Fruit fly (Drosophila melanogaster) whole organism, embryonic: ENCODE data around the gene CG14100.

Experiments
- Ada2b ChIP-seq: fragments of 200-800 bp; sonication (Bioruptor generic); IDR thresholded peaks from 2 replicates; pipeline ENCODE4 v1.3.6; 2022; ENCODE audit warnings: missing biosample characterization, missing genetic modification characterization
- Asciz ChIP-seq: fragments of 200-800 bp; sonication (Bioruptor generic); optimal IDR thresholded peaks from 2 replicates; lab custom pipeline; 2017; ENCODE audit warnings: missing biosample characterization, mild to moderate bottlenecking, missing genetic modification characterization, missing genetic modification reagents
- BtbVII ChIP-seq: fragments of 200-800 bp; sonication (Bioruptor generic); optimal IDR thresholded peaks from 3 replicates; lab custom pipeline; 2017; ENCODE audit warnings: missing biosample characterization, mild to moderate bottlenecking, missing genetic modification characterization
- CG10147 ChIP-seq: fragments of 200-800 bp; sonication (Bioruptor generic); optimal IDR thresholded peaks from 2 replicates; lab custom pipeline; 2019; ENCODE audit warnings: missing biosample characterization, mild to moderate bottlenecking, missing genetic modification characterization, moderate library complexity
- CG10267 ChIP-seq: fragments of 200-800 bp; sonication (Bioruptor generic); optimal IDR thresholded peaks from 2 replicates; lab custom pipeline; 2018; ENCODE audit warnings: missing biosample characterization, mild to moderate bottlenecking, missing genetic modification characterization, moderate library complexity
- CG11504 ChIP-seq: fragments of 200-800 bp; sonication (Bioruptor generic); optimal IDR thresholded peaks from 3 replicates; lab custom pipeline; 2019; ENCODE audit warnings: missing biosample characterization, mild to moderate bottlenecking, missing genetic modification characterization, moderate library complexity
- CG12155 ChIP-seq: fragments of 200-800 bp; sonication (Bioruptor generic); optimal IDR thresholded peaks from 3 replicates; lab custom pipeline; 2016; ENCODE audit warnings: missing biosample characterization, missing genetic modification characterization
- CG12744 ChIP-seq: fragments of 200-800 bp; sonication (Bioruptor generic); optimal IDR thresholded peaks from 2 replicates; lab custom pipeline; 2016; ENCODE audit warnings: missing biosample characterization, missing genetic modification characterization
- CG13296 ChIP-seq: fragments of 200-800 bp; sonication (Bioruptor generic); optimal IDR thresholded peaks from 3 replicates; lab custom pipeline; 2018; ENCODE audit warnings: missing biosample characterization, mild to moderate bottlenecking, missing genetic modification characterization
- CG15011 ChIP-seq: fragments of 200-800 bp; sonication (Bioruptor generic); optimal IDR thresholded peaks from 3 replicates; lab custom pipeline; 2018; ENCODE audit warnings: missing biosample characterization, mild to moderate bottlenecking, missing genetic modification characterization
- CG15514 ChIP-seq: fragments of 200-800 bp; sonication (Bioruptor generic); optimal IDR thresholded peaks from 3 replicates; lab custom pipeline; 2017; ENCODE audit warnings: missing biosample characterization, missing genetic modification characterization, mild to moderate bottlenecking, moderate library complexity, missing genetic modification reagents
- CG18262 ChIP-seq: fragments of 200-800 bp; optimal IDR thresholded peaks from 3 replicates; lab custom pipeline; 2019; ENCODE audit warnings: missing biosample characterization, mild to moderate bottlenecking, missing genetic modification characterization, moderate library complexity
- CG18599 ChIP-seq: fragments of 200-800 bp; sonication (Bioruptor generic); optimal IDR thresholded peaks from 3 replicates; lab custom pipeline; 2017; ENCODE audit warnings: missing biosample characterization, missing genetic modification characterization, mild to moderate bottlenecking, moderate library complexity, missing genetic modification reagents
- CG2129 ChIP-seq: fragments of 200-800 bp; sonication (Bioruptor generic); IDR thresholded peaks from 2 replicates; pipeline ENCODE4 v1.3.6; 2022; ENCODE audit warnings: missing biosample characterization, missing genetic modification characterization; ENCODE audit not compliant: partially characterized antibody
- CG2712 ChIP-seq: fragments of 200-800 bp; optimal IDR thresholded peaks from 3 replicates; lab custom pipeline; 2019; ENCODE audit warnings: missing biosample characterization, mild to moderate bottlenecking, missing genetic modification characterization, moderate library complexity
- CG32532 ChIP-seq: fragments of 200-800 bp; sonication (Bioruptor generic); IDR thresholded peaks from 2 replicates; pipeline ENCODE4 v1.3.6; 2022; ENCODE audit warnings: missing biosample characterization, missing genetic modification characterization
- CG34224 ChIP-seq: fragments of 200-800 bp; sonication (Bioruptor generic); IDR thresholded peaks from 3 replicates; pipeline ENCODE4 v1.3.6; 2022; ENCODE audit warnings: missing biosample characterization, missing genetic modification characterization; ENCODE audit not compliant: partially characterized antibody
- CG3995 ChIP-seq: fragments of 200-800 bp; sonication (Bioruptor generic); optimal IDR thresholded peaks from 3 replicates; lab custom pipeline; 2016; ENCODE audit warnings: missing biosample characterization, missing genetic modification characterization
- CG5245 ChIP-seq: fragments of 200-800 bp; sonication (Bioruptor generic); optimal IDR thresholded peaks from 3 replicates; lab custom pipeline; 2016; ENCODE audit warnings: missing biosample characterization, missing genetic modification characterization
- CG6272 ChIP-seq: fragments of 200-800 bp; sonication (Bioruptor generic); IDR thresholded peaks from 2 replicates; pipeline ENCODE4 v1.3.6; 2022; ENCODE audit warnings: missing biosample characterization, missing genetic modification characterization
- CG7786 ChIP-seq: fragments of 200-800 bp; sonication (Bioruptor generic); optimal IDR thresholded peaks from 2 replicates; lab custom pipeline; 2016; ENCODE audit warnings: missing biosample characterization, missing genetic modification characterization
- CG8478 ChIP-seq: fragments of >200 bp; optimal IDR thresholded peaks from 2 replicates; lab custom pipeline; 2018
- D19B ChIP-seq: fragments of 200-800 bp; sonication (Bioruptor generic); optimal IDR thresholded peaks from 2 replicates; lab custom pipeline; 2017; ENCODE audit warnings: missing biosample characterization, mild to moderate bottlenecking, missing genetic modification characterization
- Dip3 ChIP-seq: fragments of 200-800 bp; sonication (Bioruptor generic); optimal IDR thresholded peaks from 3 replicates; lab custom pipeline; 2016; ENCODE audit warnings: missing biosample characterization, missing genetic modification characterization
- Dll ChIP-seq: fragments of 200-800 bp; sonication (Bioruptor generic); IDR thresholded peaks from 4 replicates; pipeline ENCODE4 v1.3.6; 2022; ENCODE audit warnings: missing biosample characterization, missing genetic modification characterization; ENCODE audit not compliant: partially characterized antibody
- Fer3 ChIP-seq: fragments of 200-800 bp; sonication (Bioruptor generic); optimal IDR thresholded peaks from 2 replicates; lab custom pipeline; 2018; ENCODE audit warnings: missing biosample characterization, mild to moderate bottlenecking, missing genetic modification characterization, moderate library complexity
- GATAe ChIP-seq: fragments of 200-800 bp; sonication (Bioruptor generic); conservative IDR thresholded peaks from 2 replicates; pipeline ENCODE4 v1.3.6; 2022; ENCODE audit warnings: missing biosample characterization, missing genetic modification characterization
- Hr51 ChIP-seq, 2 experiments: fragments of 200-800 bp; sonication (Bioruptor generic); optimal IDR thresholded peaks; 2 replicates in 1 of 2; 3 replicates in 1 of 2; lab custom pipeline; 2016 to 2018; ENCODE audit warnings: missing biosample characterization in 2 of 2, missing genetic modification characterization in 2 of 2, mild to moderate bottlenecking in 1 of 2, moderate library complexity in 1 of 2
- Kr ChIP-seq: fragments of 200-800 bp; sonication (Bioruptor generic); optimal IDR thresholded peaks from 2 replicates; lab custom pipeline; 2017; ENCODE audit warnings: missing biosample characterization, mild to moderate bottlenecking, missing genetic modification characterization
- Med ChIP-seq: fragments of 200-800 bp; sonication (Bioruptor generic); peaks from one replicate; lab custom pipeline; 2016; ENCODE audit warnings: missing biosample characterization, missing genetic modification characterization, mild to moderate bottlenecking, inconsistent platforms, moderate library complexity
- NfI ChIP-seq: fragments of 200-800 bp; sonication (Bioruptor generic); optimal IDR thresholded peaks from 3 replicates; lab custom pipeline; 2018; ENCODE audit warnings: missing biosample characterization, mild to moderate bottlenecking, missing genetic modification characterization, moderate library complexity
- Scr ChIP-seq: fragments of 200-800 bp; sonication (Bioruptor generic); IDR thresholded peaks from 2 replicates; pipeline ENCODE4 v1.3.6; 2022; ENCODE audit warnings: missing biosample characterization, missing genetic modification characterization; ENCODE audit not compliant: partially characterized antibody
- Sox100B ChIP-seq: fragments of 200-800 bp; sonication (Bioruptor generic); optimal IDR thresholded peaks from 3 replicates; lab custom pipeline; 2018; ENCODE audit warnings: missing biosample characterization, mild to moderate bottlenecking, missing genetic modification characterization
- Sox102F ChIP-seq: fragments of 200-800 bp; sonication (Bioruptor generic); optimal IDR thresholded peaks from 2 replicates; lab custom pipeline; 2018; ENCODE audit warnings: missing biosample characterization, mild to moderate bottlenecking, missing genetic modification characterization, moderate library complexity
- Usf ChIP-seq: fragments of 200-800 bp; sonication (Bioruptor generic); optimal IDR thresholded peaks from 2 replicates; lab custom pipeline; 2017; ENCODE audit warnings: missing genotype, missing biosample characterization, missing genetic modification characterization
- ash1 ChIP-seq: fragments of 200-800 bp; sonication (Bioruptor generic); optimal IDR thresholded peaks from 2 replicates; lab custom pipeline; 2018; ENCODE audit warnings: missing biosample characterization, mild to moderate bottlenecking, missing genetic modification characterization
- crol ChIP-seq: fragments of 200-800 bp; sonication (Bioruptor generic); IDR thresholded peaks from 2 replicates; pipeline ENCODE4 v1.3.6; 2022; ENCODE audit warnings: missing biosample characterization, missing genetic modification characterization
- ems ChIP-seq: fragments of 200-800 bp; sonication (Bioruptor generic); optimal IDR thresholded peaks from 3 replicates; lab custom pipeline; 2016; ENCODE audit warnings: missing biosample characterization, missing genetic modification characterization
- grau ChIP-seq: fragments of 200-800 bp; optimal IDR thresholded peaks from 3 replicates; lab custom pipeline; 2019; ENCODE audit warnings: missing biosample characterization, mild to moderate bottlenecking, missing genetic modification characterization, moderate library complexity
- gro ChIP-seq: fragments of 200-800 bp; sonication (Bioruptor generic); optimal IDR thresholded peaks from 2 replicates; lab custom pipeline; 2016; ENCODE audit warnings: missing biosample characterization, missing genetic modification characterization
- lab ChIP-seq: fragments of 200-800 bp; sonication (Bioruptor generic); optimal IDR thresholded peaks from 3 replicates; lab custom pipeline; 2017; ENCODE audit warnings: missing biosample characterization, missing genetic modification characterization, mild to moderate bottlenecking, moderate library complexity, missing genetic modification reagents
- mam ChIP-seq: fragments of 200-800 bp; sonication (Bioruptor generic); optimal IDR thresholded peaks from 3 replicates; lab custom pipeline; 2016; ENCODE audit warnings: missing biosample characterization, missing genetic modification characterization
- pan ChIP-seq, 4 experiments: fragments of >200 bp in 3 of 4; fragments of 200-800 bp in 1 of 4; sonication (Bioruptor generic) in 1 of 4; optimal IDR thresholded peaks in 3 of 4; IDR thresholded peaks in 1 of 4; 2 replicates each; pipeline versions ENCODE4 v1.3.6 to Lab custom; 2017 to 2022; ENCODE audit warnings: missing biosample characterization in 2 of 4, missing genetic modification characterization in 2 of 4, mixed read lengths in 1 of 4
- pho ChIP-seq: fragments of 200-800 bp; sonication (Bioruptor generic); optimal IDR thresholded peaks from 2 replicates; lab custom pipeline; 2016; ENCODE audit warnings: missing biosample characterization, missing genetic modification characterization
- prd ChIP-seq, 3 experiments: fragments of >200 bp in 2 of 3; fragments of 200-800 bp in 1 of 3; sonication (Bioruptor generic) in 1 of 3; optimal IDR thresholded peaks in 2 of 3; IDR thresholded peaks in 1 of 3; 2 replicates in 2 of 3; 3 replicates in 1 of 3; pipeline versions ENCODE4 v1.3.6 to Lab custom; 2017 to 2022; ENCODE audit warnings: missing biosample characterization in 1 of 3, missing genetic modification characterization in 1 of 3
- scrt ChIP-seq: fragments of 200-800 bp; sonication (Bioruptor generic); optimal IDR thresholded peaks from 2 replicates; lab custom pipeline; 2018; ENCODE audit warnings: missing biosample characterization, mild to moderate bottlenecking, missing genetic modification characterization, moderate library complexity
- slbo ChIP-seq: fragments of 200-800 bp; sonication (Bioruptor generic); IDR thresholded peaks from 2 replicates; pipeline ENCODE4 v1.3.6; 2022; ENCODE audit warnings: missing biosample characterization, missing genetic modification characterization
- vvl ChIP-seq: fragments of 200-800 bp; sonication (Bioruptor generic); IDR thresholded peaks from 2 replicates; pipeline ENCODE4 v1.3.6; 2022; ENCODE audit warnings: missing biosample characterization, missing genetic modification characterization
- zfh2 ChIP-seq: fragments of 200-800 bp; sonication (Bioruptor generic); optimal IDR thresholded peaks from 2 replicates; lab custom pipeline; 2016; ENCODE audit warnings: missing biosample characterization, missing genetic modification characterization

Gene CG14100

DNA sequence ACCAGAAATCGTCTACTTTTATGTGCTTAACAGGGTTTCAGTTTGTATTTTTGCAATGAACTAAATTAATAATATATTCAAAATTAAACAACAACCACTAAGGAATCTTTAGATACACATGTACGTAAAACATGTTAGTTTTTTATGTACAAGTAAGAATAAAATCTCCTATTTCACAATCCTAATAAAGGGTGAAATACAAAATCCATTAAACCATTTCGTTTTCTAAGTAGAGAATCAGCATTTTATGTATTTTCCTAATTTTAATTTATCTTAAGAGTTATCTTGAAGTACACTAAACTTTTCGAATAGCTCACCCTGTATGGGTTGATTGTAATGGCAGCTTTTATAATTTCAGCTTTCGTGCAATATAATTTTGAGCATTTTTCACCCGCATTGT lies 28.6 kb downstream of the CG14100 start:
- no peak for TF ChIP-seq Kr
- peak; percentile 6 for TF ChIP-seq gro (GFP tag; lab: Kevin White, UChicago)
- TF ChIP-seq zfh2 = peak; percentile 1
- TF ChIP-seq pho (GFP tag; lab: Kevin White, UChicago) = peak; percentile 37
- TF ChIP-seq CG10267 (tag; lab: Kevin White, UChicago) = peak; percentile 0
- TF ChIP-seq Fer3 = peak; percentile 51
- peak; percentile 16 for TF ChIP-seq D19B (GFP tag; lab: Kevin White, UChicago)
- no peak for TF ChIP-seq CG5245
- peak; percentile 37 for TF ChIP-seq CG12155 (GFP tag; lab: Kevin White, UChicago)
- TF ChIP-seq ems (GFP tag; lab: Kevin White, UChicago) = no peak
- no peak for TF ChIP-seq prd (optimal IDR thresholded peaks at IDR 0.05; lab: Kevin White, UChicago)
- TF ChIP-seq prd (GFP tag; IDR thresholded peaks at IDR 0.05; lab: Robert Waterston, UW) = no peak
- TF ChIP-seq NfI (GFP tag; lab: Kevin White, UChicago) = no peak
- peak; percentile 63 for TF ChIP-seq CG10147
- peak; percentile 32 for TF ChIP-seq mam (GFP tag; lab: Kevin White, UChicago)
- no peak for TF ChIP-seq vvl (GFP tag; lab: Robert Waterston, UW)
- peak in 1 of 2 experiments; percentile 58 for TF ChIP-seq Hr51 (GFP tag; optimal IDR thresholded peaks at IDR 0.05; lab: Kevin White, UChicago)
- TF ChIP-seq Asciz (GFP tag; lab: Kevin White, UChicago) = peak; percentile 18
- no peak for TF ChIP-seq CG8478 (lab: Kevin White, UChicago)
- peak; percentile 33 for TF ChIP-seq scrt
- TF ChIP-seq Dip3 (GFP tag; lab: Kevin White, UChicago) = peak; percentile 32
- no peak for TF ChIP-seq CG34224 (GFP tag; lab: Robert Waterston, UW)
- peak; percentile 61 for TF ChIP-seq grau (tag; lab: Kevin White, UChicago)
- TF ChIP-seq BtbVII = peak; percentile 10
- no peak for TF ChIP-seq pan (optimal IDR thresholded peaks at IDR 0.05; lab: Kevin White, UChicago)
- TF ChIP-seq pan (GFP tag; optimal IDR thresholded peaks at IDR 0.05 in 1 of 2, IDR thresholded peaks at IDR 0.05 in 1 of 2) = peak in 1 of 2 experiments; percentile 36
- peak; percentile 22 for TF ChIP-seq Usf (GFP tag; lab: Kevin White, UChicago)
- no peak for TF ChIP-seq CG12744
- peak; percentile 0 for TF ChIP-seq CG7786
- TF ChIP-seq CG11504 (tag; lab: Kevin White, UChicago) = peak; percentile 60
- TF ChIP-seq CG32532 (GFP tag; lab: Robert Waterston, UW) = 0 out of 2 replicates have a peak, but pooled peaks have one; percentile 28
- TF ChIP-seq CG6272 (GFP tag; lab: Robert Waterston, UW) = no peak
- peak; percentile 22 for TF ChIP-seq CG3995 (GFP tag; lab: Kevin White, UChicago)
- no peak for TF ChIP-seq CG2129 (GFP tag; lab: Robert Waterston, UW)
- TF ChIP-seq GATAe = no peak
- TF ChIP-seq CG15514 (GFP tag; lab: Kevin White, UChicago) = peak; percentile 23
- peak; percentile 38 for TF ChIP-seq Sox102F (GFP tag; lab: Kevin White, UChicago)
- peak; percentile 18 for TF ChIP-seq Med (GFP tag; lab: Kevin White, UChicago)
- peak; percentile 62 for TF ChIP-seq lab (GFP tag; lab: Kevin White, UChicago)
- TF ChIP-seq Dll (GFP tag; lab: Robert Waterston, UW) = no peak
- TF ChIP-seq slbo (GFP tag; lab: Robert Waterston, UW) = peak; percentile 23
- TF ChIP-seq CG2712 (tag; lab: Kevin White, UChicago) = peak; percentile 45
- TF ChIP-seq Sox100B = no peak
- peak; percentile 32 for TF ChIP-seq CG18262 (tag; lab: Kevin White, UChicago)
- TF ChIP-seq CG15011 (GFP tag; lab: Kevin White, UChicago) = peak; percentile 42
- TF ChIP-seq CG13296 (GFP tag; lab: Kevin White, UChicago) = peak; percentile 21
- TF ChIP-seq Scr (GFP tag; lab: Robert Waterston, UW) = no peak
- TF ChIP-seq CG18599 (GFP tag; lab: Kevin White, UChicago) = peak; percentile 57
- TF ChIP-seq Ada2b (GFP tag; lab: Robert Waterston, UW) = 0 out of 2 replicates have a peak, but pooled peaks have one; percentile 14
- no peak for TF ChIP-seq ash1 (GFP tag; lab: Kevin White, UChicago)
- no peak for TF ChIP-seq crol (GFP tag; lab: Robert Waterston, UW)
